Fruit fly (Drosophila melanogaster) whole organism, prepupa: ENCODE data around the gene st.

Experiments
- CG10631 ChIP-seq: fragments of 200-800 bp; sonication (Bioruptor generic); optimal IDR thresholded peaks from 2 replicates; lab custom pipeline; 2016; ENCODE audit warnings: missing biosample characterization, missing genetic modification characterization
- CG10669 ChIP-seq: fragments of 200-800 bp; sonication (Bioruptor generic); optimal IDR thresholded peaks from 3 replicates; lab custom pipeline; 2018; ENCODE audit warnings: missing biosample characterization, mild to moderate bottlenecking, missing genetic modification characterization, moderate library complexity
- CG11762 ChIP-seq: fragments of 200-800 bp; sonication (Bioruptor generic); optimal IDR thresholded peaks from 3 replicates; lab custom pipeline; 2016; ENCODE audit warnings: missing biosample characterization, missing genetic modification characterization; ENCODE audit not compliant: insufficient read depth
- CG11902 ChIP-seq: fragments of 200-800 bp; sonication (Bioruptor generic); optimal IDR thresholded peaks from 3 replicates; lab custom pipeline; 2016; ENCODE audit warnings: missing biosample characterization, missing genetic modification characterization
- CG15336 ChIP-seq: fragments of 200-800 bp; sonication (Bioruptor generic); IDR thresholded peaks from 2 replicates; pipeline ENCODE4 v1.3.6; 2022; ENCODE audit warnings: missing biosample characterization, missing genetic modification characterization
- CG1621 ChIP-seq: fragments of 200-800 bp; sonication (Bioruptor generic); optimal IDR thresholded peaks from 3 replicates; lab custom pipeline; 2018; ENCODE audit warnings: missing biosample characterization, mild to moderate bottlenecking, missing genetic modification characterization
- CG16779 ChIP-seq: fragments of 200-800 bp; sonication (Bioruptor generic); optimal IDR thresholded peaks from 3 replicates; lab custom pipeline; 2017; ENCODE audit warnings: missing biosample characterization, mild to moderate bottlenecking, missing genetic modification characterization
- CG3032 ChIP-seq: fragments of 200-800 bp; optimal IDR thresholded peaks from 2 replicates; lab custom pipeline; 2019; ENCODE audit warnings: missing biosample characterization, mild to moderate bottlenecking, missing genetic modification characterization, moderate library complexity
- CG31627 ChIP-seq: fragments of 200-800 bp; sonication (Bioruptor generic); optimal IDR thresholded peaks from 3 replicates; lab custom pipeline; 2016; ENCODE audit warnings: missing biosample characterization, missing genetic modification characterization
- CG34406 ChIP-seq: fragments of 200-800 bp; sonication (Bioruptor generic); optimal IDR thresholded peaks from 3 replicates; lab custom pipeline; 2016; ENCODE audit warnings: missing biosample characterization, missing genetic modification characterization
- CG3919 ChIP-seq: fragments of 200-800 bp; sonication (Bioruptor generic); optimal IDR thresholded peaks from 3 replicates; lab custom pipeline; 2016; ENCODE audit warnings: missing biosample characterization, missing genetic modification characterization
- CG6163 ChIP-seq: fragments of 200-800 bp; sonication (Bioruptor generic); IDR thresholded peaks from 3 replicates; pipeline ENCODE4 v1.3.6; 2022; ENCODE audit warnings: missing biosample characterization, missing genetic modification characterization
- CG6792 ChIP-seq: fragments of 200-800 bp; sonication (Bioruptor generic); optimal IDR thresholded peaks from 3 replicates; lab custom pipeline; 2016; ENCODE audit warnings: missing biosample characterization, missing genetic modification characterization
- CG6808 ChIP-seq: fragments of 200-800 bp; sonication (Bioruptor generic); optimal IDR thresholded peaks from 3 replicates; lab custom pipeline; 2017; ENCODE audit warnings: missing biosample characterization, missing genetic modification characterization, mild to moderate bottlenecking, moderate library complexity, missing genetic modification reagents
- CG6854 ChIP-seq: fragments of 200-800 bp; sonication (Bioruptor generic); optimal IDR thresholded peaks from 2 replicates; lab custom pipeline; 2017; ENCODE audit warnings: missing biosample characterization, mild to moderate bottlenecking, missing genetic modification characterization
- CG8119 ChIP-seq: fragments of 200-800 bp; sonication (Bioruptor generic); IDR thresholded peaks from 3 replicates; pipeline ENCODE4 v1.3.6; 2022; ENCODE audit warnings: missing biosample characterization, missing genetic modification characterization
- Eip75B ChIP-seq: fragments of 200-800 bp; sonication (Bioruptor generic); optimal IDR thresholded peaks from 3 replicates; lab custom pipeline; 2016; ENCODE audit warnings: missing biosample characterization, missing genetic modification characterization
- Eip78C ChIP-seq: fragments of 200-800 bp; sonication (Bioruptor generic); peaks from one replicate; lab custom pipeline; 2016; ENCODE audit warnings: missing biosample characterization, missing genetic modification characterization
- Ets21C ChIP-seq: fragments of 200-800 bp; sonication (Bioruptor generic); optimal IDR thresholded peaks from 3 replicates; lab custom pipeline; 2016; ENCODE audit warnings: missing biosample characterization, missing genetic modification characterization
- Hr38 ChIP-seq: sonication (Bioruptor generic); optimal IDR thresholded peaks from 2 replicates; lab custom pipeline; 2016; ENCODE audit warnings: missing biosample characterization, missing genetic modification characterization
- Hr39 ChIP-seq: fragments of 200-800 bp; sonication (Bioruptor generic); optimal IDR thresholded peaks from 2 replicates; lab custom pipeline; 2016; ENCODE audit warnings: missing biosample characterization, missing genetic modification characterization
- Lpt ChIP-seq: fragments of 200-800 bp; sonication (Bioruptor generic); optimal IDR thresholded peaks from 3 replicates; lab custom pipeline; 2016; ENCODE audit warnings: missing biosample characterization, missing genetic modification characterization
- Met ChIP-seq: fragments of 200-800 bp; sonication (Bioruptor generic); optimal IDR thresholded peaks from 3 replicates; lab custom pipeline; 2016; ENCODE audit warnings: missing biosample characterization, missing genetic modification characterization
- OdsH ChIP-seq: fragments of 200-800 bp; sonication (Bioruptor generic); optimal IDR thresholded peaks from 3 replicates; lab custom pipeline; 2016; ENCODE audit warnings: missing biosample characterization, missing genetic modification characterization
- Smox ChIP-seq: fragments of 200-800 bp; sonication (Bioruptor generic); optimal IDR thresholded peaks from 3 replicates; lab custom pipeline; 2016; ENCODE audit warnings: missing biosample characterization, missing genetic modification characterization
- Sox102F ChIP-seq: fragments of 200-800 bp; sonication (Bioruptor generic); optimal IDR thresholded peaks from 2 replicates; lab custom pipeline; 2016; ENCODE audit warnings: missing biosample characterization, mild to moderate bottlenecking, missing genetic modification characterization
- Sox14 ChIP-seq: fragments of 200-800 bp; sonication (Bioruptor generic); optimal IDR thresholded peaks from 3 replicates; lab custom pipeline; 2016; ENCODE audit warnings: missing biosample characterization, missing genetic modification characterization
- Sox15 ChIP-seq: fragments of 200-800 bp; sonication (Bioruptor generic); optimal IDR thresholded peaks from 3 replicates; lab custom pipeline; 2016; ENCODE audit warnings: missing biosample characterization, missing genetic modification characterization
- achi ChIP-seq: fragments of 200-800 bp; sonication (Bioruptor generic); optimal IDR thresholded peaks from 3 replicates; lab custom pipeline; 2016; ENCODE audit warnings: missing biosample characterization, missing genetic modification characterization
- acj6 ChIP-seq: fragments of 200-800 bp; sonication (Bioruptor generic); optimal IDR thresholded peaks from 3 replicates; lab custom pipeline; 2016; ENCODE audit warnings: missing biosample characterization, missing genetic modification characterization
- dac ChIP-seq: fragments of 200-800 bp; sonication (Bioruptor generic); optimal IDR thresholded peaks from 2 replicates; lab custom pipeline; 2017; ENCODE audit warnings: missing biosample characterization, mild to moderate bottlenecking, missing genetic modification characterization
- dsx ChIP-seq: fragments of 200-800 bp; optimal IDR thresholded peaks from 3 replicates; lab custom pipeline; 2019; ENCODE audit warnings: missing biosample characterization, mild to moderate bottlenecking, missing genetic modification characterization, moderate library complexity; ENCODE audit not compliant: poor library complexity, severe bottlenecking
- eg ChIP-seq: fragments of 200-800 bp; sonication (Bioruptor generic); IDR thresholded peaks from 3 replicates; pipeline ENCODE4 v1.3.6; 2022; ENCODE audit warnings: missing biosample characterization, missing genetic modification characterization
- fkh ChIP-seq: fragments of 200-800 bp; sonication (Bioruptor generic); optimal IDR thresholded peaks from 3 replicates; lab custom pipeline; 2017; ENCODE audit warnings: missing biosample characterization, mild to moderate bottlenecking, missing genetic modification characterization, moderate library complexity
- lz ChIP-seq: fragments of 200-800 bp; sonication (Bioruptor generic); optimal IDR thresholded peaks from 3 replicates; lab custom pipeline; 2016; ENCODE audit warnings: missing biosample characterization, missing genetic modification characterization
- ss ChIP-seq, 2 experiments: fragments of 200-800 bp; sonication (Bioruptor generic); optimal IDR thresholded peaks; 2 replicates in 1 of 2; 3 replicates in 1 of 2; lab custom pipeline; 2017 to 2018; ENCODE audit warnings: mild to moderate bottlenecking in 2 of 2, missing biosample characterization in 2 of 2, missing genetic modification characterization in 2 of 2, moderate library complexity in 1 of 2
- svp ChIP-seq: fragments of 200-800 bp; sonication (Bioruptor generic); peaks from one replicate; lab custom pipeline; 2016; ENCODE audit warnings: missing biosample characterization, missing genetic modification characterization
- topi ChIP-seq: fragments of 200-800 bp; sonication (Bioruptor generic); optimal IDR thresholded peaks from 3 replicates; lab custom pipeline; 2016; ENCODE audit warnings: missing biosample characterization, missing genetic modification characterization
- vri ChIP-seq: fragments of 200-800 bp; sonication (Bioruptor generic); optimal IDR thresholded peaks from 3 replicates; lab custom pipeline; 2016; ENCODE audit warnings: missing biosample characterization, mild to moderate bottlenecking, missing genetic modification characterization

Gene st

DNA sequence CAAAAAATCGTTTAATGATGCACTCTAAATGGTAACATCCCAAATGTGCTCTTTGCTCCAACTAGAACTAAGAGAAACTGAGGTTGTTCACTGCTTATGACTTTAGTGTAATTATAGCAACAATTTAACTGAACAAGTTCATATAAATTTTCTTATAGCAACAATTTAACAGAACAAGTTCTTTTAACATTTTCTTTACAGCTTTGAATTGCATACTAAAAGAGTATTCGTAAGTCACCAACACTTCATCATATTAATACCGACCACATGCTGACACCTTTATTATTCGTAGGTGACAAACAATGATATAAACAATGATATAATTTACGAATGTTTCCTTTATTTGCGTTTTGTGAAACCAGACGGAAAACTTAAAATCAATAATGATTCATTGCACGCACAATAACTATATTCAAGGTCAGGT is 2.8 kb upstream of the st start (continued):
- TF ChIP-seq dac (GFP tag; lab: Kevin White, UChicago) (no peak), Hr38 (GFP tag; lab: Kevin White, UChicago) (no peak), Ets21C (GFP tag; lab: Kevin White, UChicago) (no peak), Sox15 (GFP tag; lab: Kevin White, UChicago) (no peak), Eip75B (GFP tag; lab: Kevin White, UChicago) (peak; percentile 46), Sox102F (GFP tag; lab: Kevin White, UChicago) (no peak), CG16779 (peak; percentile 21), CG15336 (GFP tag; lab: Robert Waterston, UW) (no peak), OdsH (no peak), CG6163 (GFP tag; lab: Robert Waterston, UW) (no peak), acj6 (no peak), Smox (no peak), CG3919 (GFP tag; lab: Kevin White, UChicago) (peak; percentile 25), topi (GFP tag; lab: Kevin White, UChicago) (peak; percentile 50), CG6792 (GFP tag; lab: Kevin White, UChicago) (peak; percentile 51), CG10631 (peak; percentile 16), lz (GFP tag; lab: Kevin White, UChicago) (peak; percentile 44), dsx (GFP tag; lab: Kevin White, UChicago) (peak; percentile 48), ss (GFP tag; optimal IDR thresholded peaks at IDR 0.05; lab: Kevin White, UChicago) (peak in 1 of 2 experiments; percentile 16), Sox14 (GFP tag; lab: Kevin White, UChicago) (peak; percentile 4), CG31627 (no peak), CG1621 (tag; lab: Kevin White, UChicago) (no peak), achi (no peak), fkh (peak; percentile 42), Met (no peak), CG11902 (GFP tag; lab: Kevin White, UChicago) (no peak), CG8119 (GFP tag; lab: Robert Waterston, UW) (no peak), CG34406 (no peak), CG6808 (GFP tag; lab: Kevin White, UChicago) (peak; percentile 49), CG11762 (GFP tag; lab: Kevin White, UChicago) (peak; percentile 17), vri (GFP tag; lab: Kevin White, UChicago) (no peak), CG10669 (GFP tag; lab: Kevin White, UChicago) (no peak), Lpt (GFP tag; lab: Kevin White, UChicago) (no peak), Hr39 (GFP tag; lab: Kevin White, UChicago) (no peak)
- TF ChIP-seq, all 60 proteins: peak for 24

DNA sequence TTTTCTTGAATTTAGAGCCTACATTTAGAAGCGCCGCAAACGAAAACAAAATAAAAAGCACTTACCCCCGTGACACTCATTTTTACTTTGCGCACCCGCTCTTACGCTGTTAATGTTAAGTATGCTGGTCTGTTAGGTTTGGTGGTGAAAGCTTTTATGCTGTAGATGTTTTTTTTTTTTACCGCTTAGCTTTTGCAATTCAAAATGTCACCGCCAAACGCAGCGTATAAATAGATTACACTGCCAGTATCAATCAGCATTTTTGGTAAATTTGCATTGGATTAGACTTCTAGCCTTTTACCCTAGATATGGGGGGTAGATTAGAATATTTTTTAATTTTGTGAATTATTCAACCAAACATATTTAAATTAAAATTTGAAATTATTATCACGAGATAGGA is 2.2 kb upstream of the st start:
- TF ChIP-seq CG3032 (tag; lab: Kevin White, UChicago) (no peak), Eip78C (GFP tag; lab: Kevin White, UChicago) (peak; percentile 13), eg (GFP tag; lab: Robert Waterston, UW) (peak; percentile 20; the same call in 1 of the 3 replicates), CG8119 (GFP tag; lab: Robert Waterston, UW) (peak; percentile 33; the same call in 1 of the 3 replicates), CG6854 (GFP tag; lab: Kevin White, UChicago) (no peak)

DNA sequence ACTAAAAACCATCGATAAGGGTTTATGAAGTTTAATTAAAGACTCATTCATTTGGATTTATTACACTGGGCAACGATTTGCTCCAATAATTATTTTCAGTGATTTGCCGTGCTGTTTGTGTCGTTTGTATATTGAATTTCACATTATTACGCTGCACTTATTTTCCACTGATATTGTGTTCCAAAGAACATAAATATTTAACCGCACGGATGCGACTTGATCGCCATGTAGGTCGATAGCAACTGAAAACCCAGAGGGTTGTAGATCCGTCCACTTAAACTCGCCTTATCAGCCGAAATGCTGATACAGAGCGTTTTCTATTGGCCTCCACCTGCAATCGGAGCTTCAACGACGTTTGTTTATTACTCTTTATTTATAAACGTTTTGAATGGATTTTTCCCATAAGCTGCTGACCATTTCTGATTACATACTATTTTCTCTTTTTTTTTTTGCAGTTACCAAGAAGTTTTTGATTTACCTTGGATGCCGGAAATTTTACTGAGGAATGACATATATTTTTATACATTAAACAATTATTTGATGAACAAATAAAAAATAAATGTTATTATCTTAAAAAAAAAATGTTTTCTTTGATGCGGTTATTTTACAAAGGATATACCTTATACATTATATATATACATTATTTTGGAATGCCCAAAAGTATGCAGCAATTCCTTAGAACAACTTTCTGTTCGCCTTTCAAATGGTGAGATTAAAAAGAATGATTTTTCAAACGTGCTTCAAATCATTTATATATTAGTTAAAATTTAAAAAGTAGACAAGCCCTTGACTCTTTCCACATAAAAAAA is 1.3 kb upstream of the st start, which contains the start of gene CG42514:
Gene CG42514, minus strand, starts transcription at position 248 of the 809 bp plus-strand sequence.
- TF ChIP-seq CG3919 (GFP tag; lab: Kevin White, UChicago) (no peak), Eip78C (GFP tag; lab: Kevin White, UChicago) (peak; percentile 72), svp (peak; percentile 77)
